Fruit fly (Drosophila melanogaster): Measurements from ENCODE around the gene sloth2.

Gene sloth2

dm6 chrX:6969364-6970137 is 41.6 kb upstream of the sloth2 start, which contains the start of gene CG4586 (continued):
- TF ChIP-seq CG33557 (GFP tag; optimal IDR thresholded peaks at IDR 0.05) (peak; percentile 55), CG8089 (GFP tag; optimal IDR thresholded peaks at IDR 0.05) (peak; percentile 91), CG18619 (GFP tag; optimal IDR thresholded peaks at IDR 0.05) (peak; percentile 93), gt (GFP tag; IDR thresholded peaks at IDR 0.05) (no peak), eve (GFP tag; optimal IDR thresholded peaks at IDR 0.05) (no peak), Spps (tag; optimal IDR thresholded peaks at IDR 0.05) (peak; percentile 72), dpn (GFP tag; optimal IDR thresholded peaks at IDR 0.05) (peak; percentile 94 to 97), CG11560 (tag; IDR thresholded peaks at IDR 0.05) (peak; percentile 53; the same call in 1 of the 3 replicates), Hand (GFP tag; optimal IDR thresholded peaks at IDR 0.05) (peak; percentile 98), Hr39 (optimal IDR thresholded peaks at IDR 0.05) (no peak), CG11456 (GFP tag; IDR thresholded peaks at IDR 0.05) (peak; percentile 94), nmo (GFP tag; optimal IDR thresholded peaks at IDR 0.05) (peak; percentile 89), Atf3 (GFP tag; optimal IDR thresholded peaks at IDR 0.05) (peak; percentile 85), mam (GFP tag; optimal IDR thresholded peaks at IDR 0.05) (peak; percentile 92), D19B (GFP tag; optimal IDR thresholded peaks at IDR 0.05) (peak; percentile 89), Nf-YA (GFP tag; IDR thresholded peaks at IDR 0.05) (peak; percentile 92), fd64A (GFP tag; optimal IDR thresholded peaks at IDR 0.05) (peak; percentile 90), btn (GFP tag; optimal IDR thresholded peaks at IDR 0.05) (peak; percentile 96), Xrp1 (GFP tag; IDR thresholded peaks at IDR 0.05) (peak; percentile 95), sna (GFP tag; IDR thresholded peaks at IDR 0.05; ENCODE audit: partially characterized antibody) (no peak), zf30C (GFP tag; optimal IDR thresholded peaks at IDR 0.05) (no peak), Lhr (GFP tag; optimal IDR thresholded peaks at IDR 0.05) (peak; percentile 63), Oaz (GFP tag; IDR thresholded peaks at IDR 0.05) (peak; percentile 81), CG14860 (GFP tag; IDR thresholded peaks at IDR 0.05; ENCODE audit: partially characterized antibody) (no peak), MESR4 (GFP tag; optimal IDR thresholded peaks at IDR 0.05) (peak; percentile 77), Mes4 (GFP tag; optimal IDR thresholded peaks at IDR 0.05) (peak; percentile 92), CG2889 (GFP tag; IDR thresholded peaks at IDR 0.05) (peak; percentile 85), CG15601 (tag; optimal IDR thresholded peaks at IDR 0.05) (peak; percentile 85), stwl (tag; optimal IDR thresholded peaks at IDR 0.05) (no peak), sob (GFP tag; IDR thresholded peaks at IDR 0.05) (peak; percentile 95), amos (GFP tag; IDR thresholded peaks at IDR 0.05; ENCODE audit: partially characterized antibody) (no peak), CG12155 (GFP tag; optimal IDR thresholded peaks at IDR 0.05) (peak; percentile 92), yki (optimal IDR thresholded peaks at IDR 0.05) (no peak), CG6272 (GFP tag; IDR thresholded peaks at IDR 0.05) (peak; percentile 68), cas (GFP tag; IDR thresholded peaks at IDR 0.05) (peak; percentile 89), nom (GFP tag; optimal IDR thresholded peaks at IDR 0.05) (peak; percentile 99), CG12104 (GFP tag; optimal IDR thresholded peaks at IDR 0.05) (peak; percentile 91), sqz (GFP tag; optimal IDR thresholded peaks at IDR 0.05) (peak; percentile 85), CG2199 (GFP tag; IDR thresholded peaks at IDR 0.05) (peak; percentile 84; the same call in 2 of the 3 replicates), CG16815 (GFP tag; optimal IDR thresholded peaks at IDR 0.05) (peak; percentile 62), Opbp (GFP tag; IDR thresholded peaks at IDR 0.05; ENCODE audit: partially characterized antibody) (no peak), CG30431 (GFP tag; optimal IDR thresholded peaks at IDR 0.05) (peak; percentile 86), GATAe (GFP tag; conservative IDR thresholded peaks at IDR 0.05) (peak; percentile 82), CG4404 (GFP tag; IDR thresholded peaks at IDR 0.05) (peak; percentile 61), CkIIα-i1 (GFP tag; IDR thresholded peaks at IDR 0.05) (peak; percentile 64; the same call in 1 of the 2 replicates), Dip2 (GFP tag; IDR thresholded peaks at IDR 0.05) (no peak), Bteb2 (GFP tag; optimal IDR thresholded peaks at IDR 0.05) (peak; percentile 96), CG4282 (GFP tag; optimal IDR thresholded peaks at IDR 0.05) (peak; percentile 91), fd102C (GFP tag; optimal IDR thresholded peaks at IDR 0.05) (peak; percentile 47), ash1 (GFP tag; optimal IDR thresholded peaks at IDR 0.05) (peak; percentile 91)
